Worm (Caenorhabditis elegans) whole organism, L1 larva: ENCODE data around the gene Y55B1AR.4.

Experiments used
- blmp-1 ChIP-seq: fragments of 150-350 bp; optimal IDR thresholded peaks from 2 replicates; lab custom pipeline; 2014; ENCODE audit warnings: missing biosample characterization, missing genetic modification characterization
- elt-2 ChIP-seq: sonication (generic microtip); optimal IDR thresholded peaks from 2 replicates; lab custom pipeline; 2016; ENCODE audit warnings: missing genetic modification characterization, mild to moderate bottlenecking, inconsistent platforms, missing compliant biosample characterization, missing genetic modification reagents
- hlh-4 ChIP-seq: sonication (generic microtip); optimal IDR thresholded peaks from 2 replicates; lab custom pipeline; 2016; ENCODE audit warnings: mild to moderate bottlenecking, missing genetic modification characterization, missing compliant biosample characterization
- mdl-1 ChIP-seq, 2 experiments: fragments of 150-350 bp; optimal IDR thresholded peaks; 2 replicates each; lab custom pipeline; 2014 to 2017; ENCODE audit warnings: missing biosample characterization in 2 of 2, missing genetic modification characterization in 2 of 2, inconsistent platforms in 1 of 2
- mef-2 ChIP-seq: fragments of 150-350 bp; optimal IDR thresholded peaks from 2 replicates; lab custom pipeline; 2014; ENCODE audit warnings: missing biosample characterization, missing genetic modification characterization
- sox-4 ChIP-seq: sonication (generic microtip); optimal IDR thresholded peaks from 2 replicates; lab custom pipeline; 2016; ENCODE audit warnings: missing genetic modification characterization, missing compliant biosample characterization
- tbx-2 ChIP-seq: sonication (generic microtip); optimal IDR thresholded peaks from 2 replicates; lab custom pipeline; 2016; ENCODE audit warnings: missing genetic modification characterization, missing compliant biosample characterization

DNA sequence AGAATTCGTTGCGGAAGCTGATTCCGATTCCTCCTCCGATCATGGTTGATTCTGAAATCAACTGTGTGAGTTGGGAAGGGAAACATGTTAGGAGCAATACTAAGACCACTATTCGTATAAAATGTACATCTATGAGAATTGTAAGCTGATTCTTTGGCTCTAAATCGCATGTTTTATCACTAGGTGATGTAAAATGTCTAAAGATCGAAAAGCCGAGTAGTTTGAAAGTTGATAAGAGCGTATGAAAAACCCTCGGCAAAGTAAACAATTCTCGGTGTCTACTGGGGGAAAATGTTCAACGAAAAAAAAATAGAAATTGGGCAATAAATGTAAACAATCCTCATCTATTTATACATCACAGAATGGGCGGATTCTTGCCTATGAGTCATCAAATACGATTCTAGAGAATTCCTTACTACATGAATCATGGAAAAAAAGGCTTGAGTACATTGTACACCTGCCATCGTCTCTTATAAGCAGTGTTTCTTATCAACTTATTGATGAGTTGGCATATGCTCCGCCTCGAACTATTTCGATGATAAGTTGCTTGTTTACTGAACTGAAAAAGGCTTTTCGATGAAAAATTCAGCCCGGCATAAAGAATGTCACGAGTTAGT is 4.9 kb downstream of the Y55B1AR.4 start, which contains the start of gene lec-6:
- TF ChIP-seq elt-2 (tag; lab: Kevin White, UChicago) = peak; percentile 97
- no peak for TF ChIP-seq hlh-4 (tag; lab: Kevin White, UChicago)
- no peak for TF ChIP-seq tbx-2 (tag; lab: Kevin White, UChicago)
- TF ChIP-seq sox-4 (tag; lab: Kevin White, UChicago) = no peak
- no peak for TF ChIP-seq mef-2
- TF ChIP-seq blmp-1 (tag; lab: Kevin White, UChicago) = no peak
- no peak for TF ChIP-seq mdl-1 (tag; optimal IDR thresholded peaks at IDR 0.05; lab: Kevin White, UChicago)
